Worm (Caenorhabditis elegans) whole organism, L2 larva: ENCODE results near the gene ant-1.3.

ENCODE experiments used
- ama-1 ChIP-seq: fragments of 150-350 bp; optimal IDR thresholded peaks from 2 replicates; lab custom pipeline; 2018; ENCODE audit warnings: inconsistent platforms
- blmp-1 ChIP-seq: sonication (generic microtip); optimal IDR thresholded peaks from 2 replicates; lab custom pipeline; 2017; ENCODE audit warnings: missing genetic modification characterization, mild to moderate bottlenecking, missing compliant biosample characterization, antibody characterized with exemption, moderate library complexity; ENCODE audit not compliant: insufficient read depth
- lin-39 ChIP-seq: fragments of 150-350 bp; optimal IDR thresholded peaks from 2 replicates; lab custom pipeline; 2014; ENCODE audit warnings: missing biosample characterization, missing genetic modification reagents, missing genetic modification characterization
- mdl-1 ChIP-seq, 2 experiments: fragments of 150-350 bp in 1 of 2; sonication (generic microtip) in 1 of 2; optimal IDR thresholded peaks; 2 replicates each; lab custom pipeline; 2017; ENCODE audit warnings: missing biosample characterization in 2 of 2, missing genetic modification characterization in 2 of 2
- nhr-77 ChIP-seq: fragments of 150-350 bp; optimal IDR thresholded peaks from 2 replicates; lab custom pipeline; 2014; ENCODE audit warnings: missing biosample characterization, missing genetic modification characterization
- snpc-4 ChIP-seq: fragments of 150-350 bp; optimal IDR thresholded peaks from 2 replicates; lab custom pipeline; 2014; ENCODE audit warnings: missing biosample characterization, missing genetic modification characterization
- unc-62 ChIP-seq: fragments of 150-350 bp; optimal IDR thresholded peaks from 2 replicates; lab custom pipeline; 2014; ENCODE audit warnings: missing biosample characterization, missing genetic modification reagents, missing genetic modification characterization

DNA sequence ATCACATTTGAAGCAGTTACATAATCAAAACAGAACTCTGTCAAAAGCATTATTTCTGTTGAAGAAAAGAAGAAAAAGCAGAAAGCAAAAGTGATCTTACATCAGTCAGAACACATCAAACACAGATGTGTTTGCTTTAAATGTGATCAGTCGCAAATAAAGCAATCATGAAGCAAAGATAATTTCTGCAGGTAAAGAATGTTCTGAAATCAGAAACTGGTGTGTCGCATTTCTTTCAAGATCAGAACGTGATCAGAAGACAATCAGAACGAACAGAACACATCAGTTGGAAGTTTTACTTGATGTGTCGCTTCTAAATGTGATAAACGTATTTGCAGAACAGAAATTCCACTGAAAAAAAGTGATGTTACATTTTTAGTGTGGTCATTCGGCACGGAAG, 10.0 kb downstream of the ant-1.3 start:
- TF ChIP-seq unc-62 (GFP tag; lab: Kevin White, UChicago) (no peak), snpc-4 (no peak), nhr-77 (tag; lab: Kevin White, UChicago) (no peak), ama-1 (no peak), mdl-1 (tag; optimal IDR thresholded peaks at IDR 0.05; lab: Kevin White, UChicago) (no peak), lin-39 (no peak), blmp-1 (tag; lab: Kevin White, UChicago) (no peak)
